Worm (Caenorhabditis elegans): ENCODE data around the gene srsx-17.

Gene srsx-17

ce11 chrV:5975724-5976123 lies 48.3 kb downstream of the srsx-17 start, which contains the start of gene acy-2:
Gene acy-2 (plus strand): TSS chrV:5976024.
- TF ChIP-seq elt-2 (tag; optimal IDR thresholded peaks at IDR 0.05) (no peak), pha-4 (tag; optimal IDR thresholded peaks at IDR 0.05) (no peak), nfya-1 (tag; optimal IDR thresholded peaks at IDR 0.05; ENCODE audit: insufficient read depth) (no peak), nhr-12 (tag; optimal IDR thresholded peaks at IDR 0.05) (no peak), lin-15B (tag; optimal IDR thresholded peaks at IDR 0.05) (no peak), nhr-43 (tag; optimal IDR thresholded peaks at IDR 0.05; ENCODE audit: poor library complexity, severe bottlenecking) (no peak), lsy-12 (tag; optimal IDR thresholded peaks at IDR 0.05) (no peak), nhr-11 (tag; optimal IDR thresholded peaks at IDR 0.05) (no peak), lin-39 (tag; optimal IDR thresholded peaks at IDR 0.05) (no peak), aly-2 (tag; optimal IDR thresholded peaks at IDR 0.05) (no peak), ztf-11 (tag; optimal IDR thresholded peaks at IDR 0.05) (no peak), unc-39 (tag; optimal IDR thresholded peaks at IDR 0.05) (no peak), ztf-4 (tag; optimal IDR thresholded peaks at IDR 0.05) (no peak)
